Fruit fly (Drosophila melanogaster): ENCODE results near the gene Him.

dm6 chrX:18254465-18254864, 45.2 kb downstream of the Him start:
- TF ChIP-seq kay (GFP tag; ENCODE audit: borderline replicate concordance) (no peak), CG33017 (tag; optimal IDR thresholded peaks at IDR 0.05) (no peak), pad (GFP tag; optimal IDR thresholded peaks at IDR 0.05) (no peak), CG5204 (GFP tag; optimal IDR thresholded peaks at IDR 0.05) (no peak), Mnt (GFP tag; optimal IDR thresholded peaks at IDR 0.05) (no peak), CG7101 (tag; optimal IDR thresholded peaks at IDR 0.05) (no peak), Hr96 (GFP tag; optimal IDR thresholded peaks at IDR 0.05) (no peak), CG12768 (GFP tag; optimal IDR thresholded peaks at IDR 0.05) (no peak), Crg-1 (GFP tag; optimal IDR thresholded peaks at IDR 0.05) (no peak)
